Worm (Caenorhabditis elegans) whole organism, late embryonic: ENCODE measurements around the gene T04C12.1.
A peak's percentile ranks its signal among the peaks of the same experiment; 100 is the strongest.

Experiments
- C38D4.7 ChIP-seq: fragments of 200-800 bp; sonication (Bioruptor generic); optimal IDR thresholded peaks from 2 replicates; lab custom pipeline; 2018; ENCODE audit warnings: mild to moderate bottlenecking, missing genetic modification characterization, moderate library complexity, missing compliant biosample characterization
- K02D7.2 ChIP-seq: sonication (generic microtip); optimal IDR thresholded peaks from 2 replicates; lab custom pipeline; 2017; ENCODE audit warnings: mild to moderate bottlenecking, missing genetic modification characterization, missing compliant biosample characterization
- T23F11.4 ChIP-seq: fragments of 200-800 bp; sonication (Bioruptor generic); optimal IDR thresholded peaks from 2 replicates; lab custom pipeline; 2018; ENCODE audit warnings: mild to moderate bottlenecking, missing genetic modification characterization, missing compliant biosample characterization
- ceh-14 ChIP-seq: sonication (generic microtip); optimal IDR thresholded peaks from 2 replicates; lab custom pipeline; 2016; ENCODE audit warnings: missing genotype, missing genetic modification characterization, missing compliant biosample characterization
- ceh-18 ChIP-seq: sonication (generic microtip); optimal IDR thresholded peaks from 2 replicates; lab custom pipeline; 2016; ENCODE audit warnings: missing genetic modification characterization, missing compliant biosample characterization
- ceh-19 ChIP-seq: fragments of 200-800 bp; sonication (Bioruptor generic); optimal IDR thresholded peaks from 2 replicates; lab custom pipeline; 2018; ENCODE audit warnings: mild to moderate bottlenecking, missing genetic modification characterization, missing compliant biosample characterization
- ceh-30 ChIP-seq: fragments of 150-350 bp; optimal IDR thresholded peaks from 2 replicates; lab custom pipeline; 2014; ENCODE audit warnings: missing biosample characterization, missing genetic modification characterization
- ceh-31 ChIP-seq: sonication (generic microtip); optimal IDR thresholded peaks from 2 replicates; lab custom pipeline; 2016; ENCODE audit warnings: missing genetic modification characterization, missing compliant biosample characterization
- ceh-48 ChIP-seq: sonication (generic microtip); optimal IDR thresholded peaks from 2 replicates; lab custom pipeline; 2016; ENCODE audit warnings: missing genetic modification characterization, inconsistent platforms, missing compliant biosample characterization
- elt-2 ChIP-seq: sonication (generic microtip); optimal IDR thresholded peaks from 2 replicates; lab custom pipeline; 2016; ENCODE audit warnings: missing genetic modification reagents, missing genetic modification characterization, missing compliant biosample characterization
- fkh-10 ChIP-seq: fragments of 150-350 bp; optimal IDR thresholded peaks from 2 replicates; lab custom pipeline; 2014; ENCODE audit warnings: missing biosample characterization, missing genetic modification reagents, missing genetic modification characterization
- hlh-15 ChIP-seq: sonication (generic microtip); optimal IDR thresholded peaks from 2 replicates; lab custom pipeline; 2016; ENCODE audit warnings: missing genetic modification characterization, missing compliant biosample characterization
- hlh-30 ChIP-seq: sonication (generic microtip); optimal IDR thresholded peaks from 2 replicates; lab custom pipeline; 2017; ENCODE audit warnings: antibody characterized with exemption, missing genetic modification characterization, missing compliant biosample characterization; ENCODE audit not compliant: insufficient read depth
- hlh-6 ChIP-seq: sonication (generic microtip); optimal IDR thresholded peaks from 2 replicates; lab custom pipeline; 2016; ENCODE audit warnings: missing genotype, missing genetic modification characterization, missing compliant biosample characterization
- lim-6 ChIP-seq: sonication (generic microtip); optimal IDR thresholded peaks from 2 replicates; lab custom pipeline; 2016; ENCODE audit warnings: missing genetic modification characterization, missing compliant biosample characterization
- lin-11 ChIP-seq: fragments of 200-800 bp; sonication (Bioruptor generic); optimal IDR thresholded peaks from 2 replicates; lab custom pipeline; 2018; ENCODE audit warnings: mild to moderate bottlenecking, missing genetic modification characterization, missing compliant biosample characterization
- odd-2 ChIP-seq: sonication (generic microtip); optimal IDR thresholded peaks from 2 replicates; lab custom pipeline; 2017; ENCODE audit warnings: antibody characterized with exemption, mild to moderate bottlenecking, missing genetic modification characterization, missing compliant biosample characterization
- pha-4 ChIP-seq: fragments of 150-350 bp; optimal IDR thresholded peaks from 2 replicates; lab custom pipeline; 2018; ENCODE audit warnings: missing biosample characterization, missing genetic modification reagents, missing genetic modification characterization
- tbx-7 ChIP-seq: sonication (generic microtip); optimal IDR thresholded peaks from 2 replicates; lab custom pipeline; 2016; ENCODE audit warnings: missing genotype, missing genetic modification characterization, missing compliant biosample characterization
- ttx-3 ChIP-seq: sonication (generic microtip); optimal IDR thresholded peaks from 2 replicates; lab custom pipeline; 2016; ENCODE audit warnings: missing genetic modification reagents, missing genetic modification characterization, missing compliant biosample characterization
- unc-3 ChIP-seq, 2 experiments: fragments of 200-800 bp in 1 of 2; sonication (Bioruptor generic) in 1 of 2; sonication (generic microtip) in 1 of 2; conservative IDR thresholded peaks in 1 of 2; optimal IDR thresholded peaks in 1 of 2; 2 replicates each; pipeline versions ENCODE4 v1.3.6 to Lab custom; 2016 to 2022; ENCODE audit warnings: missing compliant biosample characterization in 2 of 2, missing genetic modification characterization in 2 of 2, missing genetic modification reagents in 1 of 2

Gene T04C12.1

DNA sequence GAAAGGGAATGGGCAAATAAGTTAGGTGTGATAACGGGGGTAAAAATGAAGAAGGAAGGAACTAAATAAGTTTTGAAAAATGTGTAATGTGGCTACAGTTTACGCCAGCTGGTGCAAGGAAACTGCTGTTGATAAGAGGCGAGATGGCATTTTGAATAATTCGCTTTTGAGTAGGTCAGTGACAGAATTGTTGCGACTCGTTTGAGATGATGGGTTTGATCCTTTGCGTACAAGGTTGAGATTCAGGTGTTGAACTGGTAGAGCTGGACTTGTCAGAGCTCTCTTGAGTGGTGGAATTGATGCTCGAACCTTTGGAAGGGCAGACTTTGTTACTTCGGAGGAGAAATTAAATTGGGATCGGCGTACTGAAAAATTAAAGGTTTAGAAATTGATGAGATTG, 47.3 kb downstream of the T04C12.1 start:
- TF ChIP-seq ceh-31 (tag; lab: Kevin White, UChicago), result no peak
- no peak for TF ChIP-seq hlh-6
- no peak for TF ChIP-seq pha-4 (tag; lab: Kevin White, UChicago)
- TF ChIP-seq lin-11 (tag; lab: Kevin White, UChicago), result no peak
- no peak for TF ChIP-seq fkh-10 (GFP tag; lab: Kevin White, UChicago)
- no peak for TF ChIP-seq T23F11.4 (GFP tag; lab: Kevin White, UChicago)
- TF ChIP-seq ttx-3, result no peak
- TF ChIP-seq ceh-48, result no peak

ce11 chrV:11010768-11011167, 48.3 kb downstream of the T04C12.1 start:
- TF ChIP-seq C38D4.7 (GFP tag; lab: Kevin White, UChicago) (no peak), hlh-15 (tag; lab: Kevin White, UChicago) (no peak), ceh-14 (tag; lab: Kevin White, UChicago) (no peak), hlh-6 (no peak), tbx-7 (tag; lab: Kevin White, UChicago) (no peak), ceh-18 (tag; lab: Kevin White, UChicago) (no peak), K02D7.2 (tag; lab: Kevin White, UChicago) (no peak), fkh-10 (GFP tag; lab: Kevin White, UChicago) (no peak), ceh-30 (tag; lab: Kevin White, UChicago) (no peak), odd-2 (tag; lab: Kevin White, UChicago) (no peak), hlh-30 (tag; lab: Kevin White, UChicago) (no peak), ttx-3 (no peak), ceh-19 (no peak), unc-3 (GFP tag; conservative IDR thresholded peaks at IDR 0.05; lab: Robert Waterston, UW) (no peak), unc-3 (tag; optimal IDR thresholded peaks at IDR 0.05; lab: Kevin White, UChicago) (no peak), lim-6 (tag; lab: Kevin White, UChicago) (no peak), ceh-48 (no peak)

- peak; percentile 84 for TF ChIP-seq elt-2
- no peak for TF ChIP-seq ceh-14 (tag; lab: Kevin White, UChicago)
- TF ChIP-seq, all 69 proteins: peak for 1
These were observed 49.9 kb downstream of the T04C12.1 start for ce11 chrV:11009124-11009524.
